Worm (Caenorhabditis elegans) whole organism, late embryonic: ENCODE results near the gene fbxc-22.

ENCODE experiments used
- Y22D7AL.16 ChIP-seq: sonication (generic microtip); optimal IDR thresholded peaks from 2 replicates; lab custom pipeline; 2016; ENCODE audit warnings: missing genetic modification characterization, missing compliant biosample characterization
- ama-1 ChIP-seq: fragments of 150-350 bp; optimal IDR thresholded peaks from 2 replicates; lab custom pipeline; 2014
- ceh-2 ChIP-seq: sonication (generic microtip); optimal IDR thresholded peaks from 2 replicates; lab custom pipeline; 2016; ENCODE audit warnings: missing genotype, missing genetic modification characterization, missing compliant biosample characterization
- ceh-34 ChIP-seq: sonication (generic microtip); optimal IDR thresholded peaks from 2 replicates; lab custom pipeline; 2016; ENCODE audit warnings: mild to moderate bottlenecking, missing genetic modification characterization, missing compliant biosample characterization
- nhr-232 ChIP-seq: sonication (generic microtip); optimal IDR thresholded peaks from 2 replicates; lab custom pipeline; 2016; ENCODE audit warnings: missing genetic modification characterization, missing compliant biosample characterization
- pha-2 ChIP-seq: sonication (generic microtip); optimal IDR thresholded peaks from 2 replicates; lab custom pipeline; 2017; ENCODE audit warnings: mild to moderate bottlenecking, missing genetic modification characterization, missing compliant biosample characterization
- pqm-1 ChIP-seq: sonication (generic microtip); optimal IDR thresholded peaks from 2 replicates; lab custom pipeline; 2016; ENCODE audit warnings: missing genetic modification characterization, missing compliant biosample characterization
- sdc-2 ChIP-seq: sonication (generic microtip); optimal IDR thresholded peaks from 2 replicates; lab custom pipeline; 2016; ENCODE audit warnings: missing genotype, missing genetic modification characterization, missing compliant biosample characterization
- sox-4 ChIP-seq: sonication (generic microtip); optimal IDR thresholded peaks from 2 replicates; lab custom pipeline; 2017; ENCODE audit warnings: mild to moderate bottlenecking, missing genetic modification characterization, inconsistent platforms, missing compliant biosample characterization
- tbx-7 ChIP-seq: sonication (generic microtip); optimal IDR thresholded peaks from 2 replicates; lab custom pipeline; 2016; ENCODE audit warnings: missing genotype, missing genetic modification characterization, missing compliant biosample characterization

ce11 chrII:1730103-1730502 is 39.2 kb upstream of the fbxc-22 start, which contains the start of gene ceh-81:
- TF ChIP-seq sox-4 (tag; lab: Kevin White, UChicago): no peak
- TF ChIP-seq ama-1 (lab: Kevin White, UChicago): no peak
- TF ChIP-seq pha-2 (tag; lab: Kevin White, UChicago): no peak
- TF ChIP-seq nhr-232 (tag; lab: Kevin White, UChicago): no peak
- no peak for TF ChIP-seq Y22D7AL.16
- TF ChIP-seq tbx-7: no peak
- no peak for TF ChIP-seq ceh-34
- no peak for TF ChIP-seq ceh-2 (tag; lab: Kevin White, UChicago)
- no peak for TF ChIP-seq pqm-1 (tag; lab: Kevin White, UChicago)
- TF ChIP-seq sdc-2: no peak
